Worm (Caenorhabditis elegans): ENCODE data around the gene srf-3.

ce11 chrIV:12886012-12886411, 36.7 kb downstream of the srf-3 start:
- TF ChIP-seq sem-2 (GFP tag; optimal IDR thresholded peaks at IDR 0.05) (no peak), nhr-237 (tag; optimal IDR thresholded peaks at IDR 0.05) (no peak), nhr-28 (tag; optimal IDR thresholded peaks at IDR 0.05) (no peak), blmp-1 (tag; optimal IDR thresholded peaks at IDR 0.05) (no peak), ceh-43 (GFP tag; optimal IDR thresholded peaks at IDR 0.05) (no peak), mep-1 (tag; optimal IDR thresholded peaks at IDR 0.05) (no peak), tbx-8 (GFP tag; optimal IDR thresholded peaks at IDR 0.05) (no peak), ces-1 (GFP tag; optimal IDR thresholded peaks at IDR 0.05) (no peak), elt-1 (tag; optimal IDR thresholded peaks at IDR 0.05; ENCODE audit: borderline replicate concordance, insufficient read depth) (no peak), lsy-2 (tag; optimal IDR thresholded peaks at IDR 0.05) (no peak), lin-13 (tag; optimal IDR thresholded peaks at IDR 0.05) (no peak), mab-5 (tag; optimal IDR thresholded peaks at IDR 0.05) (no peak), M03D4.4 (tag; optimal IDR thresholded peaks at IDR 0.05) (no peak), ztf-11 (tag; optimal IDR thresholded peaks at IDR 0.05) (no peak)

Measured in whole organism, mixed stage, embryonic.